Worm (Caenorhabditis elegans) whole organism, L4 larva: Measurements from ENCODE around the gene nlp-21.

Experiments
- ceh-32 ChIP-seq: sonication (generic microtip); optimal IDR thresholded peaks from 2 replicates; lab custom pipeline; 2016; ENCODE audit warnings: mild to moderate bottlenecking, missing genetic modification characterization, missing compliant biosample characterization; ENCODE audit not compliant: poor library complexity
- egl-27 ChIP-seq: sonication (generic microtip); optimal IDR thresholded peaks from 3 replicates; lab custom pipeline; 2017; ENCODE audit warnings: missing biosample characterization, missing genetic modification reagents, missing genetic modification characterization
- jun-1 ChIP-seq: fragments of 150-350 bp; optimal IDR thresholded peaks from 2 replicates; lab custom pipeline; 2014; ENCODE audit warnings: missing biosample characterization, missing genetic modification reagents, missing genetic modification characterization
- lin-13 ChIP-seq: fragments of 150-350 bp; optimal IDR thresholded peaks from 2 replicates; lab custom pipeline; 2014; ENCODE audit warnings: missing biosample characterization, missing genetic modification reagents, missing genetic modification characterization
- nhr-25 ChIP-seq: sonication (generic microtip); optimal IDR thresholded peaks from 2 replicates; lab custom pipeline; 2017; ENCODE audit warnings: missing genetic modification characterization, mild to moderate bottlenecking, missing compliant biosample characterization, antibody characterized with exemption, moderate library complexity, borderline replicate concordance; ENCODE audit not compliant: insufficient read depth
- unc-62 ChIP-seq, 3 experiments: fragments of 150-350 bp in 1 of 3; sonication (generic microtip); optimal IDR thresholded peaks in 2 of 3; peaks in 1 of 3; 1 replicate in 1 of 3; 2 replicates in 2 of 3; lab custom pipeline; 2014 to 2017; ENCODE audit warnings: missing biosample characterization in 3 of 3, missing genetic modification characterization in 3 of 3, missing genetic modification reagents in 3 of 3, missing genotype in 1 of 3

ce11 chrIII:11357418-11357817, 35.6 kb downstream of the nlp-21 start:
- TF ChIP-seq jun-1 (tag; lab: Kevin White, UChicago) (no peak), lin-13 (no peak), unc-62 (GFP tag; optimal IDR thresholded peaks at IDR 0.05 in 1 of 2; lab: Kevin White, UChicago) (no peak), unc-62 (tag; optimal IDR thresholded peaks at IDR 0.05; lab: Kevin White, UChicago) (no peak), nhr-25 (no peak), egl-27 (tag; lab: Kevin White, UChicago) (no peak), ceh-32 (no peak)
